Fruit fly (Drosophila melanogaster): ENCODE measurements around the gene CG11037.
A peak's percentile ranks its signal among the peaks of the same experiment; 100 is the strongest.

The CG11037 gene

DNA sequence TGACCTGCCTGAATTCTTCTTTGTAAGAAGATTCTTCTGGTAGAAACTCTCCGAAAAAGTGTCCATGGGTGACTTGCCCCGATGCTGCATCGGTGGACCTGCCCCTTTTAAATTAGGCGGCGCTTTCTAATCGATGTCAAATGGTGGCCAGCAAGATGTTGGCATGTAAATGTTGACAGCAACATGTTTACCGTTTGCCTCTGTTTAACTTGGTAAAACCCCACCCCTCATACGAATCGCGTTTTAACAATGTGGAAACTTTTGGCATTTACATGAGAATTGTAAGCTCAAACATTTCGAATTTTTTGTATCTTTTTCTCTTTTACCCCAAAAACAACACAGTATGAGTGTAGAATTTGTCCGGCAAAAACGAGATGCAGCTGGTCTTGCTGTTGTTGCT is 15.2 kb upstream of the CG11037 start (continued):
- TF ChIP-seq eve (GFP tag; optimal IDR thresholded peaks at IDR 0.05) = peak in 1 of 2 experiments; percentile 3
- 0 out of 2 replicates have a peak, but pooled peaks have one; percentile 20 for TF ChIP-seq ara (GFP tag; IDR thresholded peaks at IDR 0.05)
- TF ChIP-seq dysf (GFP tag; IDR thresholded peaks at IDR 0.05) = no peak
- peak; percentile 14 for TF ChIP-seq ATbp (GFP tag; optimal IDR thresholded peaks at IDR 0.05)
- TF ChIP-seq en (GFP tag; optimal IDR thresholded peaks at IDR 0.05) = no peak

DNA sequence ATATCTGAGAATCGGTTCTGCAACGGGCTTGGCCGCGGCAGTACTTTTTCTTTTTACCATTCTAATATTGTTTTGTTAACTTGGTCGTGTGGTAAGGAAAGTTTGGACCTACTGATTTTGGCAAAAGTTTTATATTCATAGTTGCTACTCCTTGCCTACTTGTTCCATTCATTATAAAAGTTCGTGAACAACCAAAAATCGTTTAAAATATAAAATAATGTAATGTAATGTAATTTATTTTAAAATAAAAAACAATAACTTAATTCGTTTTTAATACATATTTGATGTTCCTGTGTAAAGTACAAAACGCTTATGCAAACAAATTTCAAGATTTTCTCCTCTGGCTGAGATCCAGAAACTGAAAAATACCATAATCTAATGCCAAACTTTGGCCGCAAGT is 13.4 kb upstream of the CG11037 start, which contains the start of gene CG33286:
CG33286 (minus strand) TSS at position 101 of the 400 bp plus-strand sequence.
- TF ChIP-seq CG9817 (tag; optimal IDR thresholded peaks at IDR 0.05) = no peak
- no peak for TF ChIP-seq ATbp (GFP tag; optimal IDR thresholded peaks at IDR 0.05)
- TF ChIP-seq sens (GFP tag) = no peak
- no peak for TF ChIP-seq CG15269 (tag; optimal IDR thresholded peaks at IDR 0.05)
- no peak for TF ChIP-seq ci (GFP tag; IDR thresholded peaks at IDR 0.05)
- no peak for TF ChIP-seq CG17361 (GFP tag; IDR thresholded peaks at IDR 0.05)
- TF ChIP-seq Pdp1 (GFP tag; optimal IDR thresholded peaks at IDR 0.05) = no peak

DNA sequence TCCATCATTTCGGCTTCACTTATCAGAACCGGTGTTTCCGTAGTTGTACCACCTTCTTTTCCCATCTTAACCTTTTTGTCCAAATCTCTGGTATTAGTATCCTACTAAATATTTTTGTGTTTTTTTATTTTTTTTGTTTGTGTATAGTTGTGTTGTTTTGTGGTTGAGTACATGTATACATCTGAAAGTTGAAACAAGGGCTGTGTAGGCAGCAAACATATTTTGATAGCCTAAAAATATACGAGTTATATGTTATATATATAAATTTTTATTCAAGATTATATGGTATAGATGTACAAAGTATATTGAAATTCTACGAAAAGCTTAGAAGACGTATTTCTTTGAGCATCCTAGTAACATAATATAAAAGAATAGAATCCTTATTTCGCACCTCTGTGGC is 9.4 kb upstream of the CG11037 start, which contains the start of gene CG33287:
CG33287 (minus strand) TSS at position 101 of the 400 bp plus-strand sequence.
- TF ChIP-seq yki (optimal IDR thresholded peaks at IDR 0.05) (no peak), gro (GFP tag; optimal IDR thresholded peaks at IDR 0.05) (no peak), ssp (GFP tag; IDR thresholded peaks at IDR 0.05) (no peak), CG15269 (tag; optimal IDR thresholded peaks at IDR 0.05) (no peak)

DNA sequence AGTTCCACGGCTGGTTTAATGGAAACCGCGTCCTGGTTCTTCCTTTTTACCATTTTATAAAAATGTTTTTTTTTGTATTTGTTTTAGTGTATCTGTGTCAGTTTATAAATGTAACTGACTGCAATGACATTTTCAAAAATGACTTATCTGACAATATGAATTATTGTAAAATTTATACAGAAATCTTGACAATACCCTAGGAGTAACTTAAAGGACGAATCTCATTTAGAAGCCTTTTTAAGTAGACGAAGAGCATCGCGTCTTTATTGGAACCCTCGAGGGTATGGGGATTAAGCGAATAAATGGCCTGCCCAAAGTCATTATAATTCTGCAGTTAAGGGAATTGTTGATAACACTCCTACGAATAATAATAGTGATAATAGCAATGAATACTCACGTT is 5.5 kb upstream of the CG11037 start, which contains the start of gene CG12983:
CG12983 (minus strand) TSS at position 101 of the 400 bp plus-strand sequence.
- no peak for TF ChIP-seq CG12659 (GFP tag; optimal IDR thresholded peaks at IDR 0.05)
- TF ChIP-seq otp (GFP tag; IDR thresholded peaks at IDR 0.05) = no peak
- TF ChIP-seq CG18476 (GFP tag; optimal IDR thresholded peaks at IDR 0.05) = no peak

DNA sequence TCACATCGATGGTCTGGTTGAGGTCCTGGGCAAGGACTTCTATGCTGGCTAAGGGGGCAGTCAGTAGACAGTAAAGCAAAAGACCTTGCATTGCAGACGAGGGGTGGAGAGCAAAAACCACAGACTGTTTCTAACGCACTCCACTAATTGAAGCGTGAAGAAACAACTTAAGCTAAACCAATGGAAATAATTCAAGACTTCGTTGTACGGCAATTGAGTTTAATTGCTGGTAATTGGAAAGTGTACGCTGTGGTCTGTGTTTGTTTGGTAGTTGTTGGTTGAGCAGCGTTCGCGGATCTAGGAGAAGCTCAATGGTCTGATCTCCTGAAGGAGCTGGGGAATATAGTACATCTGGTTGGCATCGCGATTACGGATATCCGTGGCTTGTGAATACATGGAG is 1.3 kb upstream of the CG11037 start, which contains the start of gene CG10587:
CG10587 (minus strand) TSS at position 101 of the 400 bp plus-strand sequence.
- TF ChIP-seq klu (GFP tag; IDR thresholded peaks at IDR 0.05) (no peak), kay (GFP tag; optimal IDR thresholded peaks at IDR 0.05) (no peak), CG12744 (GFP tag; optimal IDR thresholded peaks at IDR 0.05) (no peak), CG11093 (GFP tag; IDR thresholded peaks at IDR 0.05) (no peak), maf-S (GFP tag; optimal IDR thresholded peaks at IDR 0.05) (no peak), ase (GFP tag; IDR thresholded peaks at IDR 0.05) (no peak), gro (GFP tag; optimal IDR thresholded peaks at IDR 0.05) (no peak), HLH54F (GFP tag; optimal IDR thresholded peaks at IDR 0.05) (no peak), Bdp1 (GFP tag; optimal IDR thresholded peaks at IDR 0.05) (no peak), CG9876 (GFP tag; optimal IDR thresholded peaks at IDR 0.05) (no peak), Elba2 (GFP tag; optimal IDR thresholded peaks at IDR 0.05) (no peak), CG10462 (GFP tag; optimal IDR thresholded peaks at IDR 0.05) (no peak), CG15601 (tag; optimal IDR thresholded peaks at IDR 0.05) (no peak)

DNA sequence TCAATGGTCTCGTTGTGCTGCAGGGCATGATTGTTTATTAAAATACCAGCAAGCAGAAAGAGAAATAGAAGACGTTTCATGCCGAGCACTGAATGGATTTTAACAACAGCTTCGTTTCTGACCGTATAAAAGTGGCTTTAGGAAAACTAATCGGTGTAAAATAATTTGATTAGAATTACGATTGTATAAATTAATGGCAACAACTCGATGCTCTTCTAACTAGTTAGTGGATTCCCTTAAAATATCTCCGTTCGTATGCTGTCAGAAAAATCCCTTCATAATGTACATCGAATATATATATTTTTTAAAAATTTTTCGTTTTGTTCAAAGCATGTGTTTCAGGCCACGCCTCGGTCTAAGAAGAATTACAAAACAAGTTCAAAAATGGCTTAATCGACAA is 4.5 kb downstream of the CG11037 start, which contains the start of the genes Sems and CG10588:
Sems (minus strand) TSS at position 101 of the 400 bp plus-strand sequence.
CG10588 (plus strand) TSS at position 285 of the 400 bp plus-strand sequence.
- TF ChIP-seq chinmo (GFP tag; IDR thresholded peaks at IDR 0.05; ENCODE audit: partially characterized antibody) (no peak), trem (tag; optimal IDR thresholded peaks at IDR 0.05) (no peak), mld (GFP tag; IDR thresholded peaks at IDR 0.05; ENCODE audit: partially characterized antibody) (no peak), Asciz (GFP tag; optimal IDR thresholded peaks at IDR 0.05) (no peak), Dfd (GFP tag; optimal IDR thresholded peaks at IDR 0.05) (no peak), z (GFP tag; IDR thresholded peaks at IDR 0.05) (no peak), Doc3 (GFP tag; IDR thresholded peaks at IDR 0.05; ENCODE audit: partially characterized antibody) (no peak), crp (GFP tag; optimal IDR thresholded peaks at IDR 0.05) (no peak), CG12236 (GFP tag; optimal IDR thresholded peaks at IDR 0.05) (no peak), h (optimal IDR thresholded peaks at IDR 0.05) (no peak), CG9215 (GFP tag; IDR thresholded peaks at IDR 0.05) (no peak), Fer3 (tag; optimal IDR thresholded peaks at IDR 0.05) (no peak)
